Worm (Caenorhabditis elegans) whole organism, mixed stage, embryonic: Measurements from ENCODE around the gene glna-2.

ENCODE experiments used
- M03D4.4 ChIP-seq: sonication (generic microtip); optimal IDR thresholded peaks from 2 replicates; lab custom pipeline; 2017; ENCODE audit warnings: mild to moderate bottlenecking, missing genetic modification characterization, missing compliant biosample characterization
- bed-3 ChIP-seq: fragments of 200-800 bp; sonication (Bioruptor generic); optimal IDR thresholded peaks from 3 replicates; lab custom pipeline; 2018; ENCODE audit warnings: mild to moderate bottlenecking, missing genetic modification characterization, moderate library complexity, missing compliant biosample characterization
- blmp-1 ChIP-seq: fragments of 150-350 bp; optimal IDR thresholded peaks from 2 replicates; lab custom pipeline; 2014; ENCODE audit warnings: missing biosample characterization, missing genetic modification characterization
- ceh-39 ChIP-seq: fragments of 150-350 bp; optimal IDR thresholded peaks from 2 replicates; lab custom pipeline; 2014; ENCODE audit warnings: missing biosample characterization, missing genetic modification characterization
- ceh-83 ChIP-seq: fragments of 200-800 bp; sonication (Bioruptor generic); optimal IDR thresholded peaks from 2 replicates; lab custom pipeline; 2018; ENCODE audit warnings: mild to moderate bottlenecking, missing genetic modification characterization, missing compliant biosample characterization
- ces-1 ChIP-seq: fragments of 150-350 bp; optimal IDR thresholded peaks from 2 replicates; lab custom pipeline; 2014; ENCODE audit warnings: missing biosample characterization, missing genetic modification reagents, missing genetic modification characterization
- cnd-1 ChIP-seq: fragments of 200-800 bp; sonication (Bioruptor generic); optimal IDR thresholded peaks from 2 replicates; lab custom pipeline; 2018; ENCODE audit warnings: mild to moderate bottlenecking, missing genetic modification characterization, missing compliant biosample characterization
- elt-1 ChIP-seq: sonication (generic microtip); optimal IDR thresholded peaks from 2 replicates; lab custom pipeline; 2017; ENCODE audit warnings: missing genetic modification characterization, mild to moderate bottlenecking, missing compliant biosample characterization, antibody characterized with exemption, moderate library complexity, borderline replicate concordance; ENCODE audit not compliant: insufficient read depth
- elt-3 ChIP-seq: fragments of 150-350 bp; optimal IDR thresholded peaks from 2 replicates; lab custom pipeline; 2014; ENCODE audit warnings: missing biosample characterization, missing genetic modification characterization
- flh-1 ChIP-seq: fragments of 200-800 bp; sonication (Bioruptor generic); optimal IDR thresholded peaks from 2 replicates; lab custom pipeline; 2018; ENCODE audit warnings: mild to moderate bottlenecking, missing genetic modification characterization, moderate library complexity, missing compliant biosample characterization
- ham-2 ChIP-seq: fragments of 200-800 bp; sonication (Bioruptor generic); optimal IDR thresholded peaks from 2 replicates; lab custom pipeline; 2018; ENCODE audit warnings: mild to moderate bottlenecking, missing genetic modification characterization, missing compliant biosample characterization
- hlh-1 ChIP-seq: fragments of 150-350 bp; optimal IDR thresholded peaks from 2 replicates; lab custom pipeline; 2014; ENCODE audit warnings: missing biosample characterization, missing genetic modification reagents, missing genetic modification characterization
- lin-13 ChIP-seq: fragments of 150-350 bp; optimal IDR thresholded peaks from 2 replicates; lab custom pipeline; 2014; ENCODE audit warnings: missing biosample characterization, missing genetic modification characterization
- lin-32 ChIP-seq: fragments of 200-800 bp; sonication (Bioruptor generic); optimal IDR thresholded peaks from 2 replicates; lab custom pipeline; 2018; ENCODE audit warnings: mild to moderate bottlenecking, missing genetic modification characterization, missing compliant biosample characterization
- lsy-2 ChIP-seq: fragments of 150-350 bp; optimal IDR thresholded peaks from 2 replicates; lab custom pipeline; 2014; ENCODE audit warnings: missing biosample characterization, missing genetic modification characterization
- mab-5 ChIP-seq: fragments of 150-350 bp; optimal IDR thresholded peaks from 2 replicates; lab custom pipeline; 2014; ENCODE audit warnings: missing biosample characterization, missing genetic modification characterization
- mep-1 ChIP-seq: fragments of 150-350 bp; optimal IDR thresholded peaks from 2 replicates; lab custom pipeline; 2017; ENCODE audit warnings: missing biosample characterization, missing genetic modification reagents, missing genetic modification characterization, inconsistent platforms
- mls-2 ChIP-seq: sonication (generic microtip); optimal IDR thresholded peaks from 2 replicates; lab custom pipeline; 2016; ENCODE audit warnings: mild to moderate bottlenecking, missing genetic modification characterization, moderate library complexity, missing compliant biosample characterization
- nhr-12 ChIP-seq: fragments of 150-350 bp; optimal IDR thresholded peaks from 2 replicates; lab custom pipeline; 2014; ENCODE audit warnings: missing biosample characterization, missing genetic modification characterization
- nhr-2 ChIP-seq: fragments of 150-350 bp; optimal IDR thresholded peaks from 2 replicates; lab custom pipeline; 2014; ENCODE audit warnings: missing biosample characterization, missing genetic modification characterization
- nhr-237 ChIP-seq: fragments of 150-350 bp; optimal IDR thresholded peaks from 2 replicates; lab custom pipeline; 2014; ENCODE audit warnings: missing biosample characterization, missing genetic modification characterization
- nhr-28 ChIP-seq: fragments of 150-350 bp; optimal IDR thresholded peaks from 2 replicates; lab custom pipeline; 2014; ENCODE audit warnings: missing biosample characterization, missing genetic modification characterization
- nhr-76 ChIP-seq: sonication (generic microtip); optimal IDR thresholded peaks from 2 replicates; lab custom pipeline; 2017; ENCODE audit warnings: missing biosample characterization, missing genetic modification characterization
- pha-4 ChIP-seq: fragments of 150-350 bp; optimal IDR thresholded peaks from 2 replicates; lab custom pipeline; 2018; ENCODE audit warnings: missing biosample characterization, missing genetic modification reagents, missing genetic modification characterization
- sem-2 ChIP-seq: fragments of 200-800 bp; sonication (Bioruptor generic); optimal IDR thresholded peaks from 2 replicates; lab custom pipeline; 2018; ENCODE audit warnings: mild to moderate bottlenecking, missing genetic modification characterization, missing compliant biosample characterization
- sptf-1 ChIP-seq: sonication (generic microtip); optimal IDR thresholded peaks from 2 replicates; lab custom pipeline; 2017; ENCODE audit warnings: mild to moderate bottlenecking, missing genetic modification characterization, moderate library complexity, missing compliant biosample characterization
- unc-120 ChIP-seq: sonication (generic microtip); optimal IDR thresholded peaks from 2 replicates; lab custom pipeline; 2017; ENCODE audit warnings: missing genetic modification characterization, missing compliant biosample characterization; ENCODE audit not compliant: poor library complexity, severe bottlenecking
- unc-39 ChIP-seq: fragments of 150-350 bp; optimal IDR thresholded peaks from 2 replicates; lab custom pipeline; 2014; ENCODE audit warnings: missing biosample characterization, missing genetic modification characterization
- unc-62 ChIP-seq: fragments of 150-350 bp; optimal IDR thresholded peaks from 2 replicates; lab custom pipeline; 2014; ENCODE audit warnings: missing biosample characterization, missing genetic modification reagents, missing genetic modification characterization
- ztf-11 ChIP-seq: fragments of 150-350 bp; optimal IDR thresholded peaks from 2 replicates; lab custom pipeline; 2014; ENCODE audit warnings: missing biosample characterization, missing genetic modification characterization

The glna-2 gene

DNA sequence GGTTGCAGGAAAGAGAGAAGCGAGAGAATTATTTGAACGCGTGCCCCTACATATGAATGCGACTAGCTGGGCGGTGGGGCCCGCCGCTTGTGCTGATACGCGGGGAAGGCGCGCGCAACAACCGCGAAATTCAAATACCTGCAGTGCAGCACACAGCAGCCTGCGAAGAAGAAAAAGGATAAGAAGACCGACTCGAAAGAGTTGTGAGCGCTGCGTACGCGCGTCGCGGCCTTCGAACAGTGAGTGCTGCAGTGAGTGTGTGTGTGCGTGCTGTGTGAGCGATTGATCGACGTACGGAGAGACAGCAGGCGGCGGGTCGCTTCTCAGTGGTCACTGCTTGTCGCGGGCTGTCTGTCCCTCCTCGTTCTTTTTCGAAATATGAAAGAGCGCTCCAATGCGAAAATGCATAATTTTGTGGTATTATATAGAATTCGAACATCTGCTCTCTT lies 19.8 kb downstream of the glna-2 start (continued):
- TF ChIP-seq pha-4 (peak; percentile 85), lin-13 (peak; percentile 84), unc-39 (no peak)

DNA sequence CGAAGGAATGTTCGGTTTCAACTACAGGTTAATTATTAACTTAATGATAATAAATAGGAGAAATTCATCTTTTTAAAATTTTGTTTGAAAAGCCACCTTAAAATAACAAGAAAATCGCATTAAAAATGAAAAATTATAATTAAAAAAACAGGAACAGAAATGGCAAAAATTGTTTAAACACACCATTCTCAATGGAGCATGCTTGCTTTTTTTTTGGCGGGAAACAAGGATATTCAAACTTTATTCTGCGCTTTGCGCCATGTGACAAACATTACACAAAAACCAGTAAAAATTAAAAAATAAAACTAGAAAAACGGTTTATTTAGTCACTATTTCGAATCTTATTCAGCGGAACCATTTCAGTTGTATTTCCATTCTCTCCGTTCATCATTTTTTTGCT lies 20.3 kb downstream of the glna-2 start:
- TF ChIP-seq unc-120, result no peak
- no peak for TF ChIP-seq mep-1 (tag; lab: Kevin White, UChicago)
- TF ChIP-seq unc-39, result no peak
- TF ChIP-seq ham-2 (GFP tag; lab: Kevin White, UChicago), result no peak
- no peak for TF ChIP-seq ceh-39 (tag; lab: Kevin White, UChicago)
- no peak for TF ChIP-seq mls-2 (tag; lab: Kevin White, UChicago)
- TF ChIP-seq nhr-76 (tag; lab: Kevin White, UChicago), result no peak
- no peak for TF ChIP-seq lin-32 (GFP tag; lab: Kevin White, UChicago)
- no peak for TF ChIP-seq M03D4.4 (tag; lab: Kevin White, UChicago)
- TF ChIP-seq bed-3, result no peak
- TF ChIP-seq ces-1 (GFP tag; lab: Kevin White, UChicago), result no peak
- no peak for TF ChIP-seq pha-4
- no peak for TF ChIP-seq nhr-12 (tag; lab: Kevin White, UChicago)
- TF ChIP-seq elt-1, result no peak
- TF ChIP-seq ceh-83, result no peak
- no peak for TF ChIP-seq mab-5
- TF ChIP-seq lsy-2 (tag; lab: Kevin White, UChicago), result no peak
- no peak for TF ChIP-seq elt-3 (tag; lab: Kevin White, UChicago)
- TF ChIP-seq ztf-11 (tag; lab: Kevin White, UChicago), result no peak

DNA sequence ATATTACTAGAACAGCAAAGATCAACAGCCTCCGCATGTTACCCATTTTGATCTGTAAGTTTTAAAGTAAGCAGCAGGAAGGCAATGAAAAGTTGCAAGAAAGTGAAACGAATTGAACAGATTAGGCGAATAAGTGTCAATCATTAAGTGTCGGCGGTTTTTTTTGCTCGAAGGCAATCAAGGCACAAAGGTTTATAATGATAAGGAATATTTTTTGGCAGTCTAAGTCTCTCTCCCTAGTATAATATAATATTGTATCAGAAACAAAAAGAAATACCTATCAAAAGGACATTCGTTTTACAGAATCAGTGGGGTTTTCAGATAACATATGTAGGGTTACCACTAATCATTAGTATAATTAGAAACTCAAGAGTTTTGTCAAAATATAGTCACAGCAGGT lies 24.2 kb downstream of the glna-2 start, which contains the start of gene nrf-6:
Gene nrf-6, minus strand, starts transcription at position 52 of the 400 bp plus-strand sequence.
- TF ChIP-seq unc-62 (no peak), ham-2 (GFP tag; lab: Kevin White, UChicago) (no peak), sem-2 (GFP tag; lab: Kevin White, UChicago) (no peak), nhr-28 (tag; lab: Kevin White, UChicago) (no peak), unc-120 (no peak), lin-32 (GFP tag; lab: Kevin White, UChicago) (no peak)

DNA sequence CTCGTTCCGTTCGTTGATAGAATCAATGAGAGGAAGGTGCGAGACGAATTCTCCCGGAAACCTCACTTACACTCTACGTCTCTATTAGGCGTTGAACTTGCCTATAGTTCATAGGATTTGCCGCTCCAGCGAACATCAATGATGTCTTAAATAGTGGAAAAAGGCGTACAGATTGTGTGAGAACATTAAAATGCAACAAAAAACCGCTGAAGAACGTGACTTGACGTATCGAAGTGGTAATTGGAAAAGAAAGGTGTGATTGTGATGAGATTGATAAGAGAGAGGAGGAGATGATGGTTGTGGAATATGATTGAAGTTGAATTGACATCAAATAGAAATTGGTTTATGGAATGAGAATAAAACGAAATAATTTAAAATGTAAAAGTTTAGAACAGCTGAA lies 25.6 kb downstream of the glna-2 start:
- TF ChIP-seq sem-2 (GFP tag; lab: Kevin White, UChicago) (no peak), ceh-83 (peak; percentile 7)

DNA sequence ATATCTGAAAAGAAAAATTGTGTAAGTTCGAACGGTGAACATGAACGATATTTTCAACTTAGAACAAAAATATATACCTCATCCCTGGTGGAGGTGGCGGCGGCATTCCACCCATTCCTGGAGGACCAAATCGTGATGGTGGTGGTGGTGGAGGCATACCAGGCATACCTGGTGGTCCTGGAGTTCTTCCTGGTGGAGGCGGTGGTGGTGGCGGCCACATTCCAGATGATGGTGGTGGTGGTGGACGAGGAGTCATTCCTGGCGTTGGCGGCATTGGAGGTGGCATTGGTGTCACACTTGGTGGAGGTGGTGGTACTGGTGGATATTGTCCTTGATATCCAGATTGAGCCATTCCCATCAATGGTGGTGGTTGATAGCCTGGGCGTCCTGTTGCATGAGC lies 26.2 kb downstream of the glna-2 start:
- TF ChIP-seq blmp-1 (tag; lab: Kevin White, UChicago) (no peak), ceh-83 (no peak), hlh-1 (tag; lab: Kevin White, UChicago) (no peak), sptf-1 (tag; lab: Kevin White, UChicago) (no peak), nhr-237 (tag; lab: Kevin White, UChicago) (no peak), lsy-2 (tag; lab: Kevin White, UChicago) (no peak), cnd-1 (no peak), M03D4.4 (tag; lab: Kevin White, UChicago) (no peak), sem-2 (GFP tag; lab: Kevin White, UChicago) (no peak), elt-3 (tag; lab: Kevin White, UChicago) (no peak), nhr-28 (tag; lab: Kevin White, UChicago) (no peak), nhr-76 (tag; lab: Kevin White, UChicago) (no peak), nhr-2 (tag; lab: Kevin White, UChicago) (no peak), lin-32 (GFP tag; lab: Kevin White, UChicago) (no peak), mab-5 (no peak), mls-2 (tag; lab: Kevin White, UChicago) (no peak), mep-1 (tag; lab: Kevin White, UChicago) (no peak), flh-1 (GFP tag; lab: Kevin White, UChicago) (no peak)
- TF ChIP-seq, all 35 proteins: peak for 0

DNA sequence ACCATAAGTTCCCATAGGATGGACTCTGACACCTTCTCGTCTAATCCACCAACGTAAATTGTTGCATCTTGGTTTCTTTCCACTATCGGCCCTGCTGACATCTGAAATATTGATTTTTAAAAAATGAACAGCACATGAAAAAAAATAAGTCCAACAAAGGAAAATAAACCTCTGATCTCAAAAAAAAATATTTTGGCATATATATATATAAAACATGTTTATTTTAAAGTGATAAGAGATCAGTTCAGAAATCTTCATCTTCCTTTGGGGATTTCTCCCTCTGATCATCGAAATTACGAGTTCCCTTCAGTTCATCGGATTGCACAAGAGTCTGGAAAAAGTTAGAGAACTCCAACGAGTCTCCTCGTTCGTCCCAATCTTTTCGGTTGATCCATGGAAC lies 27.2 kb downstream of the glna-2 start, which contains the start of gene sap-49:
Gene sap-49, minus strand, starts transcription at position 101 of the 400 bp plus-strand sequence.
- no peak for TF ChIP-seq nhr-12 (tag; lab: Kevin White, UChicago)
- no peak for TF ChIP-seq lin-32 (GFP tag; lab: Kevin White, UChicago)
- no peak for TF ChIP-seq elt-1
